ENCODE assay signal across 5 worm cellular contexts in genomic region chrX:4297452-4297851, ce11.
TF ChIP-seq lines count a peak whose summit lies in the region.

Gene paf-2 (minus strand): TSS chrX:4297741.

TF ChIP-seq in whole organism, L1 larva, 84 proteins besides CTCF, POLR2A, EP300 and RAD21:
- TF ChIP-seq lin-14 (GFP tag; optimal IDR thresholded peaks at IDR 0.05; lab: Kevin White, UChicago) (peak; percentile 59), ceh-82 (tag; optimal IDR thresholded peaks at IDR 0.05; lab: Kevin White, UChicago) (peak in 1 of 3 experiments; percentile 19), aly-2 (tag; optimal IDR thresholded peaks at IDR 0.05; lab: Kevin White, UChicago) (peak; percentile 17), efl-1 (optimal IDR thresholded peaks at IDR 0.05; lab: Kevin White, UChicago) (no peak), efl-1 (GFP tag; optimal IDR thresholded peaks at IDR 0.05 in 1 of 2; lab: Kevin White, UChicago) (peak in 1 of 2 experiments; percentile 78), egl-13 (tag; optimal IDR thresholded peaks at IDR 0.05; lab: Kevin White, UChicago) (no peak), fkh-10 (GFP tag; optimal IDR thresholded peaks at IDR 0.05; lab: Kevin White, UChicago) (peak; percentile 66)

TF ChIP-seq in whole organism, L2 larva, 48 proteins besides CTCF, POLR2A, EP300 and RAD21:
- TF ChIP-seq lin-11 (tag; optimal IDR thresholded peaks at IDR 0.05; lab: Kevin White, UChicago), result peak; percentile 8
- no peak for TF ChIP-seq F13H6.1 (tag; optimal IDR thresholded peaks at IDR 0.05; lab: Kevin White, UChicago)
- TF ChIP-seq unc-55 (GFP tag; optimal IDR thresholded peaks at IDR 0.05; lab: Kevin White, UChicago), result peak; percentile 25
- peak; percentile 5 for TF ChIP-seq nhr-129 (tag; optimal IDR thresholded peaks at IDR 0.05; lab: Kevin White, UChicago)

TF ChIP-seq in whole organism, L3 larva, 47 proteins besides CTCF, POLR2A, EP300 and RAD21:
- peak; percentile 21 for TF ChIP-seq lin-39 (tag; optimal IDR thresholded peaks at IDR 0.05; lab: Kevin White, UChicago)
- peak; percentile 1 for TF ChIP-seq egl-5 (tag; optimal IDR thresholded peaks at IDR 0.05; lab: Kevin White, UChicago)
- no peak for TF ChIP-seq mdl-1 (tag; optimal IDR thresholded peaks at IDR 0.05; lab: Kevin White, UChicago)
- no peak for TF ChIP-seq pqm-1 (tag; optimal IDR thresholded peaks at IDR 0.05; lab: Kevin White, UChicago)

TF ChIP-seq in whole organism, L4 larva, 104 proteins besides CTCF, POLR2A, EP300 and RAD21:
- TF ChIP-seq ctbp-1 (GFP tag; IDR thresholded peaks at IDR 0.05; lab: Robert Waterston, UW) (0 out of 2 replicates have a peak, but pooled peaks have one; percentile 24), unc-62 (GFP tag; optimal IDR thresholded peaks at IDR 0.05 in 1 of 2; lab: Kevin White, UChicago) (peak in 1 of 2 experiments; percentile 68), unc-62 (tag; optimal IDR thresholded peaks at IDR 0.05; lab: Kevin White, UChicago) (no peak), D1046.2 (GFP tag; IDR thresholded peaks at IDR 0.05; lab: Robert Waterston, UW) (no peak), mep-1 (tag; optimal IDR thresholded peaks at IDR 0.05; lab: Kevin White, UChicago) (peak; percentile 22), hlh-30 (tag; optimal IDR thresholded peaks at IDR 0.05; lab: Kevin White, UChicago; ENCODE audit: insufficient read depth) (no peak), aha-1 (tag; lab: Kevin White, UChicago) (peak; percentile 13), ceh-28 (tag; optimal IDR thresholded peaks at IDR 0.05; lab: Kevin White, UChicago) (no peak), hif-1 (tag; optimal IDR thresholded peaks at IDR 0.05; lab: Kevin White, UChicago) (peak in 1 of 2 experiments; percentile 1), nhr-25 (tag; optimal IDR thresholded peaks at IDR 0.05; lab: Kevin White, UChicago; ENCODE audit: borderline replicate concordance, insufficient read depth) (no peak)
TF ChIP-seq in whole organism, L4 larva: peak in this region for 5.

TF ChIP-seq in whole organism, young adult, 124 proteins besides CTCF, POLR2A, EP300 and RAD21:
- TF ChIP-seq nhr-80 (tag; optimal IDR thresholded peaks at IDR 0.05; lab: Kevin White, UChicago), result no peak
- peak; percentile 40 for TF ChIP-seq ceh-27 (GFP tag; optimal IDR thresholded peaks at IDR 0.05; lab: Kevin White, UChicago)
- no peak for TF ChIP-seq rec-8 (tag; optimal IDR thresholded peaks at IDR 0.05; lab: Kevin White, UChicago)
